Fruit fly (Drosophila melanogaster) whole organism, embryonic: ENCODE measurements around the gene KdelR.

Experiments
- Bdp1 ChIP-seq: fragments of 200-800 bp; sonication (Bioruptor generic); optimal IDR thresholded peaks from 3 replicates; lab custom pipeline; 2016; ENCODE audit warnings: missing biosample characterization, missing genetic modification characterization
- CG10431 ChIP-seq: fragments of 200-800 bp; sonication (Bioruptor generic); optimal IDR thresholded peaks from 3 replicates; lab custom pipeline; 2018; ENCODE audit warnings: missing biosample characterization, mild to moderate bottlenecking, missing genetic modification characterization
- CG10979 ChIP-seq: fragments of 200-800 bp; sonication (Bioruptor generic); optimal IDR thresholded peaks from 2 replicates; lab custom pipeline; 2018; ENCODE audit warnings: missing biosample characterization, mild to moderate bottlenecking, missing genetic modification characterization, moderate library complexity
- CG11695 ChIP-seq: fragments of 200-800 bp; sonication (Bioruptor generic); IDR thresholded peaks from 3 replicates; pipeline ENCODE4 v1.3.6; 2022; ENCODE audit warnings: missing biosample characterization, missing genetic modification characterization
- CG12071 ChIP-seq: fragments of 200-800 bp; sonication (Bioruptor generic); optimal IDR thresholded peaks from 3 replicates; lab custom pipeline; 2018; ENCODE audit warnings: missing biosample characterization, mild to moderate bottlenecking, missing genetic modification characterization
- CG12744 ChIP-seq: fragments of 200-800 bp; sonication (Bioruptor generic); optimal IDR thresholded peaks from 2 replicates; lab custom pipeline; 2016; ENCODE audit warnings: missing biosample characterization, missing genetic modification characterization
- CG13287 ChIP-seq: fragments of 200-800 bp; sonication (Bioruptor generic); IDR thresholded peaks from 2 replicates; pipeline ENCODE4 v1.3.6; 2022; ENCODE audit warnings: missing biosample characterization, missing genetic modification characterization; ENCODE audit not compliant: partially characterized antibody
- CG1647 ChIP-seq: fragments of 200-800 bp; sonication (Bioruptor generic); optimal IDR thresholded peaks from 3 replicates; lab custom pipeline; 2016; ENCODE audit warnings: missing biosample characterization, missing genetic modification characterization
- CG16779 ChIP-seq: fragments of 200-800 bp; sonication (Bioruptor generic); IDR thresholded peaks from 2 replicates; pipeline ENCODE4 v1.3.6; 2022; ENCODE audit warnings: missing biosample characterization, missing genetic modification characterization
- CG30403 ChIP-seq: fragments of 200-800 bp; sonication (Bioruptor generic); optimal IDR thresholded peaks from 3 replicates; lab custom pipeline; 2016; ENCODE audit warnings: missing biosample characterization, missing genetic modification characterization
- CG3995 ChIP-seq: fragments of 200-800 bp; sonication (Bioruptor generic); optimal IDR thresholded peaks from 3 replicates; lab custom pipeline; 2016; ENCODE audit warnings: missing biosample characterization, missing genetic modification characterization
- CG4282 ChIP-seq: fragments of 200-800 bp; sonication (Bioruptor generic); optimal IDR thresholded peaks from 2 replicates; lab custom pipeline; 2016; ENCODE audit warnings: missing biosample characterization, missing genetic modification characterization
- CG4424 ChIP-seq: fragments of 200-800 bp; sonication (Bioruptor generic); optimal IDR thresholded peaks from 3 replicates; lab custom pipeline; 2016; ENCODE audit warnings: missing biosample characterization, missing genetic modification characterization
- CG5180 ChIP-seq: fragments of 200-800 bp; sonication (Bioruptor generic); optimal IDR thresholded peaks from 3 replicates; lab custom pipeline; 2017; ENCODE audit warnings: missing biosample characterization, missing genetic modification characterization, mild to moderate bottlenecking, moderate library complexity, missing genetic modification reagents
- CG5245 ChIP-seq: fragments of 200-800 bp; sonication (Bioruptor generic); optimal IDR thresholded peaks from 3 replicates; lab custom pipeline; 2016; ENCODE audit warnings: missing biosample characterization, missing genetic modification characterization
- CG7556 ChIP-seq: fragments of 200-800 bp; sonication (Bioruptor generic); optimal IDR thresholded peaks from 2 replicates; lab custom pipeline; 2017; ENCODE audit warnings: missing biosample characterization, mild to moderate bottlenecking, missing genetic modification characterization
- CG7786 ChIP-seq: fragments of 200-800 bp; sonication (Bioruptor generic); optimal IDR thresholded peaks from 2 replicates; lab custom pipeline; 2016; ENCODE audit warnings: missing biosample characterization, missing genetic modification characterization
- CG7987 ChIP-seq: fragments of 200-800 bp; sonication (Bioruptor generic); optimal IDR thresholded peaks from 2 replicates; lab custom pipeline; 2018; ENCODE audit warnings: missing biosample characterization, mild to moderate bottlenecking, missing genetic modification characterization, moderate library complexity
- CG9437 ChIP-seq: fragments of 200-800 bp; sonication (Bioruptor generic); optimal IDR thresholded peaks from 2 replicates; lab custom pipeline; 2018; ENCODE audit warnings: missing biosample characterization, mild to moderate bottlenecking, missing genetic modification characterization
- Dip2 ChIP-seq: fragments of 200-800 bp; sonication (Bioruptor generic); IDR thresholded peaks from 2 replicates; pipeline ENCODE4 v1.3.6; 2022; ENCODE audit warnings: missing biosample characterization, missing genetic modification characterization
- Drgx ChIP-seq: fragments of 200-800 bp; sonication (Bioruptor generic); IDR thresholded peaks from 2 replicates; pipeline ENCODE4 v1.3.6; 2022; ENCODE audit warnings: missing biosample characterization, missing genetic modification characterization
- E2f2 ChIP-seq: fragments of 200-800 bp; sonication (Bioruptor generic); IDR thresholded peaks from 2 replicates; pipeline ENCODE4 v1.3.6; 2022; ENCODE audit warnings: missing biosample characterization, missing genetic modification characterization
- H2.0 ChIP-seq: fragments of 200-800 bp; sonication (Bioruptor generic); IDR thresholded peaks from 2 replicates; pipeline ENCODE4 v1.3.6; 2022; ENCODE audit warnings: missing biosample characterization, missing genetic modification characterization
- HLH54F ChIP-seq: fragments of 200-800 bp; sonication (Bioruptor generic); optimal IDR thresholded peaks from 3 replicates; lab custom pipeline; 2016; ENCODE audit warnings: missing biosample characterization, missing genetic modification characterization
- Nf-YC ChIP-seq: fragments of 200-800 bp; optimal IDR thresholded peaks from 3 replicates; lab custom pipeline; 2019; ENCODE audit warnings: missing biosample characterization, mild to moderate bottlenecking, missing genetic modification characterization, moderate library complexity
- Poxn ChIP-seq: fragments of 200-800 bp; sonication (Bioruptor generic); IDR thresholded peaks from 2 replicates; pipeline ENCODE4 v1.3.6; 2022; ENCODE audit warnings: missing biosample characterization, missing genetic modification characterization
- Rfx ChIP-seq: fragments of 200-800 bp; sonication (Bioruptor generic); IDR thresholded peaks from 2 replicates; pipeline ENCODE4 v1.3.6; 2022; ENCODE audit warnings: missing biosample characterization, missing genetic modification characterization
- Scr ChIP-seq: fragments of 200-800 bp; sonication (Bioruptor generic); IDR thresholded peaks from 2 replicates; pipeline ENCODE4 v1.3.6; 2022; ENCODE audit warnings: missing biosample characterization, missing genetic modification characterization; ENCODE audit not compliant: partially characterized antibody
- Six4 ChIP-seq: fragments of 200-800 bp; sonication (Bioruptor generic); optimal IDR thresholded peaks from 2 replicates; lab custom pipeline; 2016; ENCODE audit warnings: missing biosample characterization, missing genetic modification characterization
- ap ChIP-seq: fragments of 200-800 bp; sonication (Bioruptor generic); IDR thresholded peaks from 2 replicates; pipeline ENCODE4 v1.3.6; 2022; ENCODE audit warnings: missing biosample characterization, missing genetic modification characterization
- az2 ChIP-seq: fragments of 200-800 bp; sonication (Bioruptor generic); optimal IDR thresholded peaks from 3 replicates; lab custom pipeline; 2016; ENCODE audit warnings: missing biosample characterization, missing genetic modification characterization
- chm ChIP-seq: fragments of 200-800 bp; sonication (Bioruptor generic); IDR thresholded peaks from 2 replicates; pipeline ENCODE4 v1.3.6; 2022; ENCODE audit warnings: missing biosample characterization, missing genetic modification characterization
- crp ChIP-seq, 2 experiments: fragments of 200-800 bp; sonication (Bioruptor generic); optimal IDR thresholded peaks; 2 replicates in 1 of 2; 3 replicates in 1 of 2; lab custom pipeline; 2017; ENCODE audit warnings: missing biosample characterization in 2 of 2, missing genetic modification characterization in 2 of 2, mild to moderate bottlenecking in 1 of 2, moderate library complexity in 1 of 2
- fd102C ChIP-seq: fragments of 200-800 bp; sonication (Bioruptor generic); optimal IDR thresholded peaks from 2 replicates; lab custom pipeline; 2018; ENCODE audit warnings: missing biosample characterization, mild to moderate bottlenecking, missing genetic modification characterization, moderate library complexity
- ftz-f1 ChIP-seq: fragments of 200-800 bp; sonication (Bioruptor generic); optimal IDR thresholded peaks from 2 replicates; lab custom pipeline; 2016; ENCODE audit warnings: missing biosample characterization, missing genetic modification characterization
- gcm ChIP-seq: fragments of 200-800 bp; sonication (Bioruptor generic); optimal IDR thresholded peaks from 2 replicates; lab custom pipeline; 2019; ENCODE audit warnings: missing biosample characterization, mild to moderate bottlenecking, missing genetic modification characterization, moderate library complexity
- gt ChIP-seq: fragments of 200-800 bp; sonication (Bioruptor generic); IDR thresholded peaks from 2 replicates; pipeline ENCODE4 v1.3.6; 2022; ENCODE audit warnings: missing biosample characterization, missing genetic modification characterization
- hkb ChIP-seq, 2 experiments: fragments of 200-800 bp in 1 of 2; fragments of >200 bp in 1 of 2; sonication (Bioruptor generic) in 1 of 2; IDR thresholded peaks in 1 of 2; optimal IDR thresholded peaks in 1 of 2; 2 replicates each; pipeline versions ENCODE4 v1.3.6 to Lab custom; 2017 to 2022; ENCODE audit warnings: missing biosample characterization in 1 of 2, missing genetic modification characterization in 1 of 2
- hth ChIP-seq: fragments of >200 bp; optimal IDR thresholded peaks from 2 replicates; lab custom pipeline; 2017; ENCODE audit warnings: inconsistent platforms
- jumu ChIP-seq: fragments of 200-800 bp; sonication (Bioruptor generic); optimal IDR thresholded peaks from 3 replicates; lab custom pipeline; 2016; ENCODE audit warnings: missing biosample characterization, missing genetic modification characterization
- mam ChIP-seq: fragments of 200-800 bp; sonication (Bioruptor generic); optimal IDR thresholded peaks from 3 replicates; lab custom pipeline; 2016; ENCODE audit warnings: missing biosample characterization, missing genetic modification characterization
- prd ChIP-seq, 3 experiments: fragments of >200 bp in 2 of 3; fragments of 200-800 bp in 1 of 3; sonication (Bioruptor generic) in 1 of 3; optimal IDR thresholded peaks in 2 of 3; IDR thresholded peaks in 1 of 3; 2 replicates in 2 of 3; 3 replicates in 1 of 3; pipeline versions ENCODE4 v1.3.6 to Lab custom; 2017 to 2022; ENCODE audit warnings: missing biosample characterization in 1 of 3, missing genetic modification characterization in 1 of 3
- pzg ChIP-seq: fragments of 200-800 bp; sonication (Bioruptor generic); optimal IDR thresholded peaks from 3 replicates; lab custom pipeline; 2018; ENCODE audit warnings: missing biosample characterization, mild to moderate bottlenecking, missing genetic modification characterization, moderate library complexity
- schlank ChIP-seq: fragments of 200-800 bp; sonication (Bioruptor generic); optimal IDR thresholded peaks from 2 replicates; lab custom pipeline; 2018; ENCODE audit warnings: missing biosample characterization, mild to moderate bottlenecking, missing genetic modification characterization
- sd ChIP-seq: fragments of 200-800 bp; sonication (Bioruptor generic); optimal IDR thresholded peaks from 3 replicates; lab custom pipeline; 2018; ENCODE audit warnings: missing biosample characterization, mild to moderate bottlenecking, missing genetic modification characterization, moderate library complexity
- sug ChIP-seq: fragments of 200-800 bp; optimal IDR thresholded peaks from 2 replicates; lab custom pipeline; 2019; ENCODE audit warnings: missing biosample characterization, mild to moderate bottlenecking, missing genetic modification characterization, moderate library complexity
- tna ChIP-seq: fragments of 200-800 bp; sonication (Bioruptor generic); IDR thresholded peaks from 2 replicates; pipeline ENCODE4 v1.3.6; 2022; ENCODE audit warnings: missing biosample characterization, missing genetic modification characterization; ENCODE audit not compliant: partially characterized antibody
- trem ChIP-seq: fragments of 200-800 bp; optimal IDR thresholded peaks from 3 replicates; lab custom pipeline; 2019; ENCODE audit warnings: missing biosample characterization, mild to moderate bottlenecking, missing genetic modification characterization, moderate library complexity
- trh ChIP-seq: fragments of 200-800 bp; sonication (Bioruptor generic); optimal IDR thresholded peaks from 2 replicates; lab custom pipeline; 2016; ENCODE audit warnings: missing biosample characterization, missing genetic modification characterization
- wek ChIP-seq: fragments of 200-800 bp; sonication (Bioruptor generic); optimal IDR thresholded peaks from 3 replicates; lab custom pipeline; 2018; ENCODE audit warnings: missing biosample characterization, mild to moderate bottlenecking, missing genetic modification characterization, moderate library complexity

Gene KdelR

dm6 chr2L:10428528-10428927 lies 1.8 kb downstream of the KdelR start, which contains the start of gene CG5188 (continued):
- peak; percentile 52 for TF ChIP-seq CG10979
- no peak for TF ChIP-seq Dip2 (GFP tag; lab: Robert Waterston, UW)
- peak; percentile 44 for TF ChIP-seq mam (GFP tag; lab: Kevin White, UChicago)
- TF ChIP-seq fd102C (GFP tag; lab: Kevin White, UChicago): no peak
- TF ChIP-seq gcm (GFP tag; lab: Kevin White, UChicago): peak; percentile 42
- TF ChIP-seq CG12071: no peak
- peak; percentile 50 for TF ChIP-seq CG30403 (GFP tag; lab: Kevin White, UChicago)
- peak; percentile 66; the same call in 2 of the 3 replicates for TF ChIP-seq CG11695 (GFP tag; lab: Robert Waterston, UW)
- no peak for TF ChIP-seq Poxn (GFP tag; lab: Robert Waterston, UW)
- peak; percentile 13 for TF ChIP-seq jumu
- no peak for TF ChIP-seq hth
- peak; percentile 45 for TF ChIP-seq H2.0 (GFP tag; lab: Robert Waterston, UW)
- peak; percentile 62; the same call in 1 of the 2 replicates for TF ChIP-seq CG13287 (GFP tag; lab: Robert Waterston, UW)
- TF ChIP-seq trh (GFP tag; lab: Kevin White, UChicago): no peak
- TF ChIP-seq Nf-YC (tag; lab: Kevin White, UChicago): peak; percentile 45
- TF ChIP-seq Bdp1 (GFP tag; lab: Kevin White, UChicago): no peak
- TF ChIP-seq CG9437 (GFP tag; lab: Kevin White, UChicago): peak; percentile 25
- no peak for TF ChIP-seq CG7786 (GFP tag; lab: Kevin White, UChicago)
- TF ChIP-seq Drgx: peak; percentile 44; the same call in 1 of the 2 replicates
- no peak for TF ChIP-seq CG7987 (GFP tag; lab: Kevin White, UChicago)
- TF ChIP-seq ap (GFP tag; lab: Robert Waterston, UW): no peak
- TF ChIP-seq CG7556: peak; percentile 60
- peak; percentile 55 for TF ChIP-seq trem (tag; lab: Kevin White, UChicago)
- peak; percentile 40 for TF ChIP-seq pzg (GFP tag; lab: Kevin White, UChicago)
- TF ChIP-seq wek: peak; percentile 98
- TF ChIP-seq az2 (GFP tag; lab: Kevin White, UChicago): peak; percentile 68
- TF ChIP-seq schlank (tag; lab: Kevin White, UChicago): no peak
- no peak for TF ChIP-seq CG16779
- TF ChIP-seq tna: no peak
- TF ChIP-seq CG10431 (GFP tag; lab: Kevin White, UChicago): peak; percentile 2
- TF ChIP-seq sd (tag; lab: Kevin White, UChicago): peak; percentile 80
- peak; percentile 61 for TF ChIP-seq Rfx (GFP tag; lab: Robert Waterston, UW)
- no peak for TF ChIP-seq hkb (optimal IDR thresholded peaks at IDR 0.05; lab: Kevin White, UChicago)
- peak; percentile 61; the same call in 1 of the 2 replicates for TF ChIP-seq hkb (GFP tag; IDR thresholded peaks at IDR 0.05; lab: Robert Waterston, UW)
- no peak for TF ChIP-seq HLH54F (GFP tag; lab: Kevin White, UChicago)
- peak; percentile 6 for TF ChIP-seq CG4282
- no peak for TF ChIP-seq ftz-f1
- TF ChIP-seq crp (GFP tag; optimal IDR thresholded peaks at IDR 0.05; lab: Kevin White, UChicago): peak in 1 of 2 experiments; percentile 5
- TF ChIP-seq CG3995 (GFP tag; lab: Kevin White, UChicago): peak; percentile 6
- TF ChIP-seq prd (optimal IDR thresholded peaks at IDR 0.05; lab: Kevin White, UChicago): no peak
- 0 out of 3 replicates have a peak, but pooled peaks have one; percentile 23 for TF ChIP-seq prd (GFP tag; IDR thresholded peaks at IDR 0.05; lab: Robert Waterston, UW)
- no peak for TF ChIP-seq gt (GFP tag; lab: Robert Waterston, UW)
- TF ChIP-seq CG1647 (GFP tag; lab: Kevin White, UChicago): peak; percentile 21
- TF ChIP-seq CG5180 (GFP tag; lab: Kevin White, UChicago): no peak
- TF ChIP-seq CG12744: no peak
- no peak for TF ChIP-seq chm
- TF ChIP-seq sug (tag; lab: Kevin White, UChicago): peak; percentile 35
- peak; percentile 19 for TF ChIP-seq CG4424
- peak; percentile 36; the same call in 1 of the 2 replicates for TF ChIP-seq E2f2 (GFP tag; lab: Robert Waterston, UW)
- TF ChIP-seq CG5245: peak; percentile 7
- peak; percentile 47; the same call in 1 of the 2 replicates for TF ChIP-seq Scr (GFP tag; lab: Robert Waterston, UW)
- peak; percentile 10 for TF ChIP-seq Six4
